Fruit fly (Drosophila melanogaster) whole organism, embryonic: ENCODE measurements around the gene spd-2.

Source experiments
- Antp ChIP-seq: fragments of 200-800 bp; sonication (Bioruptor generic); optimal IDR thresholded peaks from 3 replicates; lab custom pipeline; 2016; ENCODE audit warnings: missing biosample characterization, missing genetic modification characterization
- Atf3 ChIP-seq: fragments of 200-800 bp; sonication (Bioruptor generic); optimal IDR thresholded peaks from 3 replicates; lab custom pipeline; 2016; ENCODE audit warnings: missing biosample characterization, missing genetic modification characterization
- BtbVII ChIP-seq: fragments of 200-800 bp; sonication (Bioruptor generic); optimal IDR thresholded peaks from 3 replicates; lab custom pipeline; 2017; ENCODE audit warnings: missing biosample characterization, mild to moderate bottlenecking, missing genetic modification characterization
- CG12071 ChIP-seq: fragments of 200-800 bp; sonication (Bioruptor generic); optimal IDR thresholded peaks from 3 replicates; lab custom pipeline; 2018; ENCODE audit warnings: missing biosample characterization, mild to moderate bottlenecking, missing genetic modification characterization
- CG1233 ChIP-seq: fragments of 200-800 bp; sonication (Bioruptor generic); optimal IDR thresholded peaks from 4 replicates; lab custom pipeline; 2018; ENCODE audit warnings: missing biosample characterization, mild to moderate bottlenecking, missing genetic modification characterization
- CG12769 ChIP-seq: fragments of 200-800 bp; sonication (Bioruptor generic); optimal IDR thresholded peaks from 2 replicates; lab custom pipeline; 2019; ENCODE audit warnings: missing biosample characterization, mild to moderate bottlenecking, missing genetic modification characterization, moderate library complexity
- CG12942 ChIP-seq: fragments of 200-800 bp; sonication (Bioruptor generic); optimal IDR thresholded peaks from 3 replicates; lab custom pipeline; 2016; ENCODE audit warnings: missing biosample characterization, missing genetic modification characterization
- CG13894 ChIP-seq: fragments of 200-800 bp; sonication (Bioruptor generic); optimal IDR thresholded peaks from 3 replicates; lab custom pipeline; 2018; ENCODE audit warnings: missing biosample characterization, mild to moderate bottlenecking, missing genetic modification characterization, moderate library complexity
- CG14965 ChIP-seq: fragments of 200-800 bp; sonication (Bioruptor generic); optimal IDR thresholded peaks from 2 replicates; lab custom pipeline; 2016; ENCODE audit warnings: missing biosample characterization, missing genetic modification characterization, borderline replicate concordance
- CG1603 ChIP-seq: fragments of 200-800 bp; sonication (Bioruptor generic); optimal IDR thresholded peaks from 2 replicates; lab custom pipeline; 2019; ENCODE audit warnings: missing biosample characterization, mild to moderate bottlenecking, missing genetic modification characterization, moderate library complexity
- CG17359 ChIP-seq: fragments of 200-800 bp; sonication (Bioruptor generic); optimal IDR thresholded peaks from 3 replicates; lab custom pipeline; 2018; ENCODE audit warnings: missing biosample characterization, mild to moderate bottlenecking, missing genetic modification characterization, moderate library complexity
- CG17385 ChIP-seq: fragments of 200-800 bp; sonication (Bioruptor generic); optimal IDR thresholded peaks from 3 replicates; lab custom pipeline; 2018; ENCODE audit warnings: missing biosample characterization, mild to moderate bottlenecking, missing genetic modification characterization
- CG18599 ChIP-seq: fragments of 200-800 bp; sonication (Bioruptor generic); optimal IDR thresholded peaks from 3 replicates; lab custom pipeline; 2017; ENCODE audit warnings: missing biosample characterization, missing genetic modification characterization, mild to moderate bottlenecking, moderate library complexity, missing genetic modification reagents
- CG30431 ChIP-seq: fragments of 200-800 bp; sonication (Bioruptor generic); optimal IDR thresholded peaks from 2 replicates; lab custom pipeline; 2017; ENCODE audit warnings: missing biosample characterization, missing genetic modification characterization
- CG31224 ChIP-seq: fragments of 200-800 bp; sonication (Bioruptor generic); IDR thresholded peaks from 2 replicates; pipeline ENCODE4 v1.3.6; 2022; ENCODE audit warnings: missing biosample characterization, missing genetic modification characterization
- CG3407 ChIP-seq: fragments of 200-800 bp; sonication (Bioruptor generic); optimal IDR thresholded peaks from 2 replicates; lab custom pipeline; 2018; ENCODE audit warnings: missing biosample characterization, mild to moderate bottlenecking, missing genetic modification characterization
- CG34376 ChIP-seq: fragments of 200-800 bp; sonication (Bioruptor generic); optimal IDR thresholded peaks from 2 replicates; lab custom pipeline; 2018; ENCODE audit warnings: missing biosample characterization, mild to moderate bottlenecking, missing genetic modification characterization
- CG43689 ChIP-seq: fragments of 200-800 bp; sonication (Bioruptor generic); IDR thresholded peaks from 2 replicates; pipeline ENCODE4 v1.3.6; 2022; ENCODE audit warnings: missing biosample characterization, missing genetic modification characterization
- CG7745 ChIP-seq: fragments of 200-800 bp; sonication (Bioruptor generic); optimal IDR thresholded peaks from 2 replicates; lab custom pipeline; 2018; ENCODE audit warnings: missing biosample characterization, mild to moderate bottlenecking, missing genetic modification characterization, moderate library complexity
- CG7786 ChIP-seq: fragments of 200-800 bp; sonication (Bioruptor generic); optimal IDR thresholded peaks from 2 replicates; lab custom pipeline; 2016; ENCODE audit warnings: missing biosample characterization, missing genetic modification characterization
- CHES-1-like ChIP-seq: fragments of 200-800 bp; sonication (Bioruptor generic); optimal IDR thresholded peaks from 2 replicates; lab custom pipeline; 2016; ENCODE audit warnings: missing biosample characterization, missing genetic modification characterization
- Chrac-16 ChIP-seq: fragments of 200-800 bp; sonication (Bioruptor generic); optimal IDR thresholded peaks from 3 replicates; lab custom pipeline; 2016; ENCODE audit warnings: missing biosample characterization, missing genetic modification characterization
- Doc3 ChIP-seq: fragments of 200-800 bp; sonication (Bioruptor generic); IDR thresholded peaks from 3 replicates; pipeline ENCODE4 v1.3.6; 2022; ENCODE audit warnings: missing biosample characterization, missing genetic modification characterization; ENCODE audit not compliant: partially characterized antibody
- Elba2 ChIP-seq: fragments of 200-800 bp; sonication (Bioruptor generic); optimal IDR thresholded peaks from 3 replicates; lab custom pipeline; 2016; ENCODE audit warnings: missing biosample characterization, missing genetic modification characterization
- Gug ChIP-seq: fragments of 200-800 bp; sonication (Bioruptor generic); IDR thresholded peaks from 4 replicates; pipeline ENCODE4 v1.3.6; 2022; ENCODE audit warnings: missing biosample characterization, missing genetic modification characterization
- Hmx ChIP-seq: fragments of 200-800 bp; sonication (Bioruptor generic); optimal IDR thresholded peaks from 2 replicates; lab custom pipeline; 2016; ENCODE audit warnings: missing biosample characterization, missing genetic modification characterization
- Lim3 ChIP-seq: fragments of 200-800 bp; sonication (Bioruptor generic); IDR thresholded peaks from 2 replicates; pipeline ENCODE4 v1.3.6; 2022; ENCODE audit warnings: missing biosample characterization, missing genetic modification characterization
- MBD-R2 ChIP-seq: fragments of 200-800 bp; sonication (Bioruptor generic); IDR thresholded peaks from 2 replicates; pipeline ENCODE4 v1.3.6; 2022; ENCODE audit warnings: missing biosample characterization, missing genetic modification characterization
- Mad ChIP-seq: fragments of 200-800 bp; sonication (Bioruptor generic); optimal IDR thresholded peaks from 2 replicates; lab custom pipeline; 2016; ENCODE audit warnings: missing biosample characterization, missing genetic modification characterization
- Max ChIP-seq: fragments of 200-800 bp; sonication (Bioruptor generic); optimal IDR thresholded peaks from 2 replicates; lab custom pipeline; 2016; ENCODE audit warnings: missing biosample characterization, mild to moderate bottlenecking, missing genetic modification characterization
- Nf-YB ChIP-seq: fragments of 200-800 bp; sonication (Bioruptor generic); optimal IDR thresholded peaks from 3 replicates; lab custom pipeline; 2019; ENCODE audit warnings: missing biosample characterization, mild to moderate bottlenecking, missing genetic modification characterization, moderate library complexity
- Sox102F ChIP-seq: fragments of 200-800 bp; sonication (Bioruptor generic); optimal IDR thresholded peaks from 2 replicates; lab custom pipeline; 2018; ENCODE audit warnings: missing biosample characterization, mild to moderate bottlenecking, missing genetic modification characterization, moderate library complexity
- TFAM ChIP-seq: fragments of 200-800 bp; sonication (Bioruptor generic); optimal IDR thresholded peaks from 2 replicates; lab custom pipeline; 2017; ENCODE audit warnings: missing biosample characterization, missing genetic modification characterization, inconsistent platforms
- ab ChIP-seq: fragments of 200-800 bp; sonication (Bioruptor generic); optimal IDR thresholded peaks from 2 replicates; lab custom pipeline; 2016; ENCODE audit warnings: missing biosample characterization, missing genetic modification characterization
- bsh ChIP-seq, 2 experiments: fragments of 200-800 bp; sonication (Bioruptor generic); optimal IDR thresholded peaks; 2 replicates each; lab custom pipeline; 2017 to 2018; ENCODE audit warnings: mild to moderate bottlenecking in 2 of 2, missing biosample characterization in 2 of 2, missing genetic modification characterization in 2 of 2, moderate library complexity in 1 of 2
- dysf ChIP-seq: fragments of 200-800 bp; sonication (Bioruptor generic); IDR thresholded peaks from 3 replicates; pipeline ENCODE4 v1.3.6; 2022; ENCODE audit warnings: missing biosample characterization, missing genetic modification characterization
- fd64A ChIP-seq: fragments of 200-800 bp; sonication (Bioruptor generic); optimal IDR thresholded peaks from 3 replicates; lab custom pipeline; 2018; ENCODE audit warnings: missing biosample characterization, mild to moderate bottlenecking, missing genetic modification characterization
- gcm2 ChIP-seq: fragments of 200-800 bp; sonication (Bioruptor generic); optimal IDR thresholded peaks from 2 replicates; lab custom pipeline; 2016; ENCODE audit warnings: missing biosample characterization, missing genetic modification characterization
- gsb ChIP-seq: fragments of 200-800 bp; sonication (Bioruptor generic); IDR thresholded peaks from 2 replicates; pipeline ENCODE4 v1.3.6; 2022; ENCODE audit warnings: missing biosample characterization, missing genetic modification characterization
- her ChIP-seq: fragments of 200-800 bp; sonication (Bioruptor generic); optimal IDR thresholded peaks from 2 replicates; lab custom pipeline; 2016; ENCODE audit warnings: missing biosample characterization, missing genetic modification characterization
- kay ChIP-seq: fragments of 200-800 bp; sonication (Bioruptor generic); optimal IDR thresholded peaks from 2 replicates; lab custom pipeline; 2016; ENCODE audit warnings: missing biosample characterization, missing genetic modification characterization
- lilli ChIP-seq: fragments of 200-800 bp; sonication (Bioruptor generic); optimal IDR thresholded peaks from 3 replicates; lab custom pipeline; 2016; ENCODE audit warnings: missing biosample characterization, missing genetic modification characterization
- nom ChIP-seq: fragments of 200-800 bp; sonication (Bioruptor generic); optimal IDR thresholded peaks from 2 replicates; lab custom pipeline; 2017; ENCODE audit warnings: missing biosample characterization, missing genetic modification characterization, mild to moderate bottlenecking, moderate library complexity, missing genetic modification reagents
- salm ChIP-seq: fragments of 200-800 bp; sonication (Bioruptor generic); optimal IDR thresholded peaks from 2 replicates; lab custom pipeline; 2018; ENCODE audit warnings: missing biosample characterization, mild to moderate bottlenecking, missing genetic modification characterization
- sens-2 ChIP-seq: fragments of 200-800 bp; sonication (Bioruptor generic); IDR thresholded peaks from 2 replicates; pipeline ENCODE4 v1.3.6; 2022; ENCODE audit warnings: missing biosample characterization, missing genetic modification characterization
- slbo ChIP-seq: fragments of 200-800 bp; sonication (Bioruptor generic); IDR thresholded peaks from 2 replicates; pipeline ENCODE4 v1.3.6; 2022; ENCODE audit warnings: missing biosample characterization, missing genetic modification characterization
- tin ChIP-seq: fragments of 200-800 bp; sonication (Bioruptor generic); optimal IDR thresholded peaks from 3 replicates; lab custom pipeline; 2016; ENCODE audit warnings: missing biosample characterization, missing genetic modification characterization
- unc-4 ChIP-seq: fragments of 200-800 bp; sonication (Bioruptor generic); IDR thresholded peaks from 2 replicates; pipeline ENCODE4 v1.3.6; 2022; ENCODE audit warnings: missing biosample characterization, missing genetic modification characterization; ENCODE audit not compliant: partially characterized antibody
- vnd ChIP-seq: fragments of 200-800 bp; sonication (Bioruptor generic); IDR thresholded peaks from 3 replicates; pipeline ENCODE4 v1.3.6; 2022; ENCODE audit warnings: missing biosample characterization, missing genetic modification characterization; ENCODE audit not compliant: partially characterized antibody

Gene spd-2

DNA sequence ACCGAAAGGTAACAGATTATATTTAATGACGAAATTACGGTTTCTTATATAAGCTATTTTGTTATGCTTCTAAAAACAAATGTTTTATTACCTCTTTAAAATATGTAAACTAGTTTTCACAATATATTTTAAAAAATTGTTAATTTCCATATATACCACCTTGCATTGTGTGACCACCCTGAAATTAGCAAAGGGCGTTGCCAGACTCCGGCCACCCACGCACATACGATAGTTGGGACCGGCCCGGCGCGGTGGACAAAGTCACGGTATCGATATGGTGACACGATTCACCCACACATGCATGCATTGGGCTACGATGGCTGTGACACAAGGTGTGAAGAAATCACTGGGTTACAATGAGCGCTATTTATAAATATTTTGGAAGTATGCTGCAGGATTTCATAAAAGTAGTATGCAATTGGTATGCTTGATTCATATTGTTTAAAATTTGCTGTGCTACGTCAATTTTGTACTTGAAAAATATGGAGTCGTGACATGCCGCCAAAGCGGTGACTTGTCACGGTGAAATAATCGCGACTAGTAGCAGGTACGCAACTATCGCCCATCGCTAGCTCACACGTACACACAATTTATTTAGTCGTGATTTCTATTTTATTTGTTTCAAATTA, 6.7 kb downstream of the spd-2 start (continued):
- TF ChIP-seq gcm2 (GFP tag; lab: Kevin White, UChicago) (no peak), bsh (GFP tag; optimal IDR thresholded peaks at IDR 0.05; lab: Kevin White, UChicago) (peak in 1 of 2 experiments; percentile 57), CG7745 (tag; lab: Kevin White, UChicago) (no peak), CG12769 (tag; lab: Kevin White, UChicago) (no peak), Mad (GFP tag; lab: Kevin White, UChicago) (peak; percentile 64), her (no peak), vnd (GFP tag; lab: Robert Waterston, UW) (peak; percentile 93), Max (GFP tag; lab: Kevin White, UChicago) (peak; percentile 76), CG43689 (GFP tag; lab: Robert Waterston, UW) (no peak), Elba2 (peak; percentile 54), CG3407 (GFP tag; lab: Kevin White, UChicago) (no peak), Antp (GFP tag; lab: Kevin White, UChicago) (peak; percentile 44), CG17385 (peak; percentile 24), salm (tag; lab: Kevin White, UChicago) (no peak), CG34376 (peak; percentile 31), unc-4 (peak; percentile 95), gsb (peak; percentile 11; the same call in 1 of the 2 replicates), Nf-YB (GFP tag; lab: Kevin White, UChicago) (no peak), sens-2 (GFP tag; lab: Robert Waterston, UW) (no peak), MBD-R2 (GFP tag; lab: Robert Waterston, UW) (peak; percentile 66), CG12942 (peak; percentile 39), CG31224 (GFP tag; lab: Robert Waterston, UW) (peak; percentile 54), CG1603 (tag; lab: Kevin White, UChicago) (peak; percentile 75), Gug (GFP tag; lab: Robert Waterston, UW) (peak; percentile 66), tin (GFP tag; lab: Kevin White, UChicago) (peak; percentile 60), CG7786 (GFP tag; lab: Kevin White, UChicago) (peak; percentile 67), CG12071 (no peak), BtbVII (GFP tag; lab: Kevin White, UChicago) (no peak), Chrac-16 (GFP tag; lab: Kevin White, UChicago) (peak; percentile 56), nom (GFP tag; lab: Kevin White, UChicago) (peak; percentile 99), CG17359 (tag; lab: Kevin White, UChicago) (peak; percentile 54), CG18599 (GFP tag; lab: Kevin White, UChicago) (peak; percentile 64), TFAM (GFP tag; lab: Kevin White, UChicago) (no peak), CHES-1-like (GFP tag; lab: Kevin White, UChicago) (peak; percentile 78), CG30431 (GFP tag; lab: Kevin White, UChicago) (no peak), Hmx (GFP tag; lab: Kevin White, UChicago) (no peak), Sox102F (GFP tag; lab: Kevin White, UChicago) (no peak), ab (GFP tag; lab: Kevin White, UChicago) (no peak), lilli (GFP tag; lab: Kevin White, UChicago) (peak; percentile 71), fd64A (GFP tag; lab: Kevin White, UChicago) (no peak), dysf (peak; percentile 62; the same call in 1 of the 3 replicates), CG13894 (tag; lab: Kevin White, UChicago) (peak; percentile 52), CG14965 (GFP tag; lab: Kevin White, UChicago) (no peak), slbo (peak; percentile 81), CG1233 (peak; percentile 13), kay (GFP tag; lab: Kevin White, UChicago) (peak; percentile 47), Lim3 (GFP tag; lab: Robert Waterston, UW) (no peak), Doc3 (peak; percentile 96), Atf3 (GFP tag; lab: Kevin White, UChicago) (peak; percentile 32)
